Fruit fly (Drosophila melanogaster) ovary, adult (tissue): ENCODE results near the gene spel1.

ENCODE experiments used
- CG17801 ChIP-seq: fragments of 200-800 bp; optimal IDR thresholded peaks from 2 replicates; lab custom pipeline; 2019; ENCODE audit warnings: missing biosample characterization, mild to moderate bottlenecking, missing genetic modification characterization, moderate library complexity; ENCODE audit not compliant: partially characterized antibody

The spel1 gene

DNA sequence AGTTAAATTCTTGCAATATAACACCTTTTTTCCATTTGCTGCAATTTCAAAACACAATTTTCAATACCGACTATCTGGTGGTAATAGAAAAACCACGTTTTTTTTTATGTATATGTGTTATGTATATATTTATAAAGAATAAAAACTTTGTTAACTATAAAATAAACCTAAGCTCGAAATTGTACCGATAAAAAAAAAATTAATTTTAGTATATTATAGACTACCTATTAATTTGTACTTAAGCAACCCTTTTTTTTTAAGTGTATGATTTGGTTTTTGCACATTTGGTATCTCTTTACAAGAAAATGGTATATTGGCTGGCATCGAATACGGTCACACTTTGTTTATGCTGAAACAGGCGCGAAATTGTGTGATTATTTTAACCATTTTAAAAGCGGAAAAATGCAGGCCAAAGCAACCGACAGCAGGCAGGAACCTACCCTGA is at the start of gene spel1:
TSS of gene spel1 (plus strand) at position 334 of the 445 bp plus-strand sequence.
- TF ChIP-seq CG17801 (GFP tag; lab: Kevin White, UChicago), result peak; percentile 72

dm6 chr2L:14316704-14317103 is 45.2 kb upstream of the spel1 start:
- no peak for TF ChIP-seq CG17801 (GFP tag; lab: Kevin White, UChicago)

dm6 chr2L:14317992-14318391 is 43.9 kb upstream of the spel1 start:
- no peak for TF ChIP-seq CG17801 (GFP tag; lab: Kevin White, UChicago)

DNA sequence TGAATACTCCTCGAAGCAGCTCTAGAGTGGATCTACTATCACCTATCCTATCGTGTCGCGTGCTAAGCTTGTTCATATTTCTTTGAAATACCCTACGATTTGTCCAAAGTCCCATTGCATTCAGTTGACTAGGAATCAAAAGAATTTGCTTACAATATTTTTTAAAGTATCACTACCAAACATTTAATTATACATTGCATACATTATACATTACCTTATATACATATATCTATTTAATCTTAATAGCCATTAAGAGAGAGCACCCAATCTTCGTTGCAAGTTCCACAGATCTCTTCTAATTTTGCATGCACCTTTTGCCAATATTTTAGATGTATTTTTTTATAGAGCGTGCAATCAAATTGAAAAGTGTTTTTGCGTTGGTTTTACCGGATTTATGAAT is 43.3 kb upstream of the spel1 start:
- no peak for TF ChIP-seq CG17801 (GFP tag; lab: Kevin White, UChicago)

dm6 chr2L:14319005-14319404 is 42.9 kb upstream of the spel1 start:
- no peak for TF ChIP-seq CG17801 (GFP tag; lab: Kevin White, UChicago)

DNA sequence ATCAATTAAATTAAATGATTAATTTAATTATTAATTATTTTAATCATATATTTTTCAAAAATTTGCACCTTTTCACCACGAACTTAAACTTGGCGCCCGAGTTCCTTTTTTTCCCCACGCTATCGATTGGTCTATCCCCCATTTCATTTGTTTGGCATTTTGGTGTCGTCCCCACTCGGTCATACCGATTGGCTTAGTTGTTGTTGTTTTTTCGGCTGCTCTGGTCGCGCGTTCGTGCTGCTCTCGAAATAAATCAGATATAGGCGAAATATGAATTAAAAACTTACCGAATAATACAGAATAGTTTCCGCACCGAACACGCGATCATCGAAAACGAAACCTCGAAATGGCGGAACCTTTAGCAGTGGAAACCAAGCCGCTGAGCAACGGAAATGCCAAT is 27.9 kb upstream of the spel1 start, which contains the start of gene CG33090:
TSS of gene CG33090 (plus strand) at position 194 of the 400 bp plus-strand sequence.
- no peak for TF ChIP-seq CG17801 (GFP tag; lab: Kevin White, UChicago)

DNA sequence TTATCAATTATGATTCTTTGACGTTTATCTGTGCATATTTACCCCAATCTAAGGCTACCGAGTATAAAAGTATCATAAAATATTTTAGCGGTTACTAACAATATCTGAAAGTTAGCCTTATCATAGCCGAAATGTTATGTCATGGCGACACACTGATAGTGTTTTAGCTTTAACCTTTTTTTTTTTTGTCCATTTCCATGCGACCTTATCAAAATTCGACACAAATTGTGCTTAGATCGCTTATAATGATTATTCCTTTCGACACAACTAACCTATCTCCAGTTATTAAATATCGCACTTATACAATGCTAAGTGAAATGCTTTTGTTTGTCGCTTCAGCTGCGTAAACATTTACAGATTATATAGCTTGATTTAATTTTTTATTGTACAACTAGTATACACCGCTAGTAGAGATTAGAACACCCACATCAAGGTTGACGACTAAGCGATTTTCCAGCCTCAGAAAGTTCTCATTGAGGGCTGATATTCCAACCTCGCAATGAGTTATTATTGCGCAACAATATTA is 25.5 kb upstream of the spel1 start:
- TF ChIP-seq CG17801 (GFP tag; lab: Kevin White, UChicago), result no peak

DNA sequence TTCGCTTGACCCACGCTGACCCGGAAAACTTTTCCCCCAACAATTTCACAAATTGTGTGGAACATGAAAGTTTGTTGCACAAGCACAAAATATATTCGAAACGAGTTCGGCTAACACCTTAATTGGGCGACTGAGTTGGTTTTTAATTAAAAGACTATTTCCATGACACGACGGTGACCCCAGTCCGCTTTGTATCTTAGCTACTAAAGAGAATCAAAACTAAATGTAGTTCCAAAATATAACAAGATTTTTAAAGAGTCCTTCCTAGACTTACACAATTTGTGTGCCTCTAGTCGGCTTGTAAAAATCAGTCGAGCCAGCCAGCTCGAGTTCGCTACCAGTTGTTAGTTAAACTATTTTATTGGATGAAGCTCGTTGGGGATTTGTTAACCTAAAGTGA is 23.9 kb upstream of the spel1 start, which contains the start of gene CG15286:
TSS of gene CG15286 (plus strand) at position 301 of the 400 bp plus-strand sequence.
- TF ChIP-seq CG17801 (GFP tag; lab: Kevin White, UChicago), result no peak

DNA sequence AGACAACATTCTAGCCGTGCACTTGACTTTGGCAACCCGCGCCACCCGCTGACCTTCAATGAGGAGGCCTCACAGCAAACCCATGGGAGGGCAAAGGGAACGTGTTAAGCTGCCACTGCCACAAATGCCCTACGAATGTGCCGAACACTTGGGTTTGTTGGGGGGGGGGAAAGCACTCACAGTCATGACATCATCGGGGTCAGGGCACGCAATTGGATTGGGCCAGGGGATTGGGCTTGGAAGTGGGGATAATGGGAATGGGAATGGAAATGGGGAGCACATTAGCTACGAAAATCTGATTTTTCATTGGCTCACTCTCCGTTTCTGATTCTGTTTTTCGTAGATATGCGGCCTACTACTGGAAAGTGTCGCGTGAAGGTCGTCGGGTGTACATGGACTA is 20.9 kb upstream of the spel1 start:
- TF ChIP-seq CG17801 (GFP tag; lab: Kevin White, UChicago), result no peak

DNA sequence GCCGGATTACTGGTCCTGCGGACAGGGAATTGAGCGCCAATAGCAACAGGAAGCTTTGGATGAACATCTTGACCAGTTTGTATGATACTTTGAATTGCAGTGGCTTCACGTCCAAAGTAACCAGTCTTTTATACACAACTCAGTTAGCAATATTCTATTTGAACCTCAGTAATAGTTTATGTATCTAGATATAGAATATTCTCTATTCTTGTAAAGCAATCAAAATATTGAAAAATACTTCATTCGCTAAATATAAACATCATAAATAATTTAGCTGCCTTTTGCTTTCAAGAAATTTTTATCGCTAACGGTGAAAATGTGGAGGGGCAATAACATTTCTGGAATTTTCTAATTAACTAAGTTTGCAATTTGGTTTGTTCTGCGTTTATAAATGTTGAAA is 15.3 kb upstream of the spel1 start, which contains the start of gene Send2:
TSS of gene Send2 (minus strand) at position 101 of the 400 bp plus-strand sequence.
- TF ChIP-seq CG17801 (GFP tag; lab: Kevin White, UChicago), result no peak

DNA sequence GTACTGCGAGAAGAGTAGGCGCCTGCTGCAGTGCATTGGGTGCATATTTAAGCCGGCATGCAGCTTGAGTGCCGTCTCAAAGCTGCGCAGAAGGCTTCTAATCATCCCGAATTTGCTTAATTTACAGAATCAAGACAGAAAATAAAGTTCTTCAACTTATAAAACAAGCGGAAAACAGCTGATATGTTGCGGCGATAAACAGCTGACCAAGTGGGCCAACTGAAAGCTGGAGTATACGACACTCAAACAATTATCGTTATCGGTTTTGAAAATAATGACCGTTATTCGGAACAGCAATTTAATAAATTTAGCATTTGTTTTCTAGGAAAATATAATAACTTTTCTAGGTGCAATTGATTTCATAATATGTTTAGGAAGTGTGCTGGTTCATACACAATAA is 13.3 kb upstream of the spel1 start, which contains the start of gene mTTF:
TSS of gene mTTF (minus strand) at position 189 of the 400 bp plus-strand sequence.
- TF ChIP-seq CG17801 (GFP tag; lab: Kevin White, UChicago), result peak; percentile 13

dm6 chr2L:14350587-14350986 is 11.3 kb upstream of the spel1 start:
- TF ChIP-seq CG17801 (GFP tag; lab: Kevin White, UChicago), result no peak

dm6 chr2L:14351441-14352127 is 10.3 kb upstream of the spel1 start, which contains the start of gene CG43052:
Gene CG43052 (plus strand): TSS chr2L:14352077.
- TF ChIP-seq CG17801 (GFP tag; lab: Kevin White, UChicago), result no peak

DNA sequence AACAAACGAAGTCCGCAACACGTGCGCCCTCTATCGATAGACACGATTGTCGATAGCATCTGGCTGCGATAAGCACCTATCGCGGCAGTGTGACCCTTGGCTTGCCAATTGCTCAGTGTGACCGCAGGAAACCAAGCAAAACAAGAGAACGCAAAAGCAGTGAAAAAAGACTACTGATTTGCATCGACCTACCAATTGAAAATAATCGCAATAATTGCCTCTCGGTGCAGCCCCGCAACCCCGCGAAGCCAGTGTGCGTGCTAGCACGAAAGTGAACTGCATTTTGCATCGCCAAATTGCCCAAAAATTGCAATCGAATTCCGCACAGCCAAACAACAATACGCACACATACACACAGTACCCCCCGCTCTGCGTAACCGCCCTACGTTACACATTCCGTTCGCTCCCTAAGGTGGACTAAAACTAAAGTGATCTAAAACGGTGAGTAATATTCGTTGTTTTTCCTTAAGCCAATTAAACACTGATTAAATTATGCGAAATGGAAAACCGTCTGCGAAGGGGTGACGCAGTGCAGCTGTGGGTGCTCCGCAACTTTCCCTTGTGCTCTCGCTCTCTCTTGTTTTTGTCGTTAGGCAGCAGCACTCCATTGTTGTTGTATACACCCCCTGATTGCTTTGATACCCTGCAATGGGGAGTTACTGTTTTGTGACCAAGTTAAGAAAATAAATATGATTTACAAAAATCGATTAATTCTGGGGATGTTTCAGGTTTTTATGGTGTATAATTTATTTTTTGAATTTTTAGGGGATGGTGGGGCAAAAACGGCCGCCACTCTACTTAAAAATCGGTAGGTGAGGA is 6.6 kb upstream of the spel1 start, which contains the start of gene Rab14:
TSS of gene Rab14 (plus strand) at position 113 of the 819 bp plus-strand sequence.
- TF ChIP-seq CG17801 (GFP tag; lab: Kevin White, UChicago), result peak; percentile 47

DNA sequence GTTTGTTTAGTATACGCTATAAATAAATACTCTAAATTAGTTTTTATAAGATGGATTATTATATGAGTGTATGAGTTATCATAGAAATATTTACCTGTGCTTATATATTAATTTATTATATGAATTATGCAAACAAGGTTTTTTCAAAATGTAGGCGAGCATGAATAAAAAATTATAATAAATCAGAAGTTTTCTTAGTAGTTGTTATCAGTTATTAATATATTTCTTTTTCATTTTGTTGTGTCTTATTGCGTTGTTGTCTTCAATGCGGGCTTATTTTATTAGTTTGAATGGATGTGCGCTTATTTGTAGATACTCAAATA is 6.1 kb upstream of the spel1 start:
- TF ChIP-seq CG17801 (GFP tag; lab: Kevin White, UChicago), result no peak
